Worm (Caenorhabditis elegans) whole organism, L1 larva: Measurements from ENCODE around the gene C08B11.9.
A peak's percentile ranks its signal among the peaks of the same experiment; 100 is the strongest.

Source experiments
- C04F5.9 ChIP-seq: sonication (generic microtip); optimal IDR thresholded peaks from 2 replicates; lab custom pipeline; 2016; ENCODE audit warnings: missing genetic modification characterization, missing compliant biosample characterization
- F16B12.6 ChIP-seq: fragments of 150-350 bp; optimal IDR thresholded peaks from 2 replicates; lab custom pipeline; 2014; ENCODE audit warnings: missing biosample characterization, missing genetic modification characterization
- blmp-1 ChIP-seq: fragments of 150-350 bp; optimal IDR thresholded peaks from 2 replicates; lab custom pipeline; 2014; ENCODE audit warnings: missing biosample characterization, missing genetic modification characterization
- ceh-63 ChIP-seq: fragments of 200-800 bp; sonication (Bioruptor generic); optimal IDR thresholded peaks from 2 replicates; lab custom pipeline; 2018; ENCODE audit warnings: mild to moderate bottlenecking, missing genetic modification characterization, missing compliant biosample characterization
- ceh-82 ChIP-seq, 3 experiments: fragments of 150-350 bp in 1 of 3; sonication (generic microtip) in 2 of 3; optimal IDR thresholded peaks; 2 replicates each; lab custom pipeline; 2014 to 2017; ENCODE audit warnings: missing biosample characterization in 3 of 3, missing genetic modification characterization in 3 of 3
- ceh-90 ChIP-seq: sonication (generic microtip); optimal IDR thresholded peaks from 2 replicates; lab custom pipeline; 2016; ENCODE audit warnings: missing genetic modification characterization, missing compliant biosample characterization
- ces-1 ChIP-seq: fragments of 150-350 bp; optimal IDR thresholded peaks from 2 replicates; lab custom pipeline; 2014; ENCODE audit warnings: missing biosample characterization, missing genetic modification reagents, missing genetic modification characterization
- dsc-1 ChIP-seq: sonication (generic microtip); optimal IDR thresholded peaks from 2 replicates; lab custom pipeline; 2016; ENCODE audit warnings: mild to moderate bottlenecking, missing genetic modification characterization, missing compliant biosample characterization
- efl-1 ChIP-seq, 4 experiments: fragments of 150-350 bp; optimal IDR thresholded peaks in 3 of 4; peaks in 1 of 4; 1 replicate in 1 of 4; 2 replicates in 3 of 4; lab custom pipeline; 2014; ENCODE audit warnings: missing biosample characterization in 2 of 4, missing genetic modification characterization in 2 of 4, missing genetic modification reagents in 2 of 4
- egl-13 ChIP-seq: sonication (generic microtip); optimal IDR thresholded peaks from 2 replicates; lab custom pipeline; 2016; ENCODE audit warnings: missing genotype, missing genetic modification reagents, missing genetic modification characterization, missing compliant biosample characterization
- fkh-4 ChIP-seq: sonication (generic microtip); optimal IDR thresholded peaks from 2 replicates; lab custom pipeline; 2016; ENCODE audit warnings: missing compliant biosample characterization, missing genetic modification characterization, borderline replicate concordance
- fkh-8 ChIP-seq: sonication (generic microtip); optimal IDR thresholded peaks from 2 replicates; lab custom pipeline; 2016; ENCODE audit warnings: mild to moderate bottlenecking, missing genetic modification characterization, missing compliant biosample characterization
- grh-1 ChIP-seq: fragments of 200-800 bp; sonication (Bioruptor generic); IDR thresholded peaks from 2 replicates; pipeline ENCODE4 v1.3.6; 2022; ENCODE audit warnings: missing genetic modification reagents, missing genetic modification characterization, missing compliant biosample characterization
- hlh-17 ChIP-seq: fragments of 200-800 bp; sonication (Bioruptor generic); optimal IDR thresholded peaks from 2 replicates; lab custom pipeline; 2018; ENCODE audit warnings: missing genetic modification characterization, mild to moderate bottlenecking, missing compliant biosample characterization, moderate library complexity, borderline replicate concordance
- hlh-4 ChIP-seq: sonication (generic microtip); optimal IDR thresholded peaks from 2 replicates; lab custom pipeline; 2016; ENCODE audit warnings: mild to moderate bottlenecking, missing genetic modification characterization, missing compliant biosample characterization
- irx-1 ChIP-seq: sonication (generic microtip); optimal IDR thresholded peaks from 2 replicates; lab custom pipeline; 2016; ENCODE audit warnings: missing genetic modification characterization, missing compliant biosample characterization
- lin-13 ChIP-seq: fragments of 150-350 bp; optimal IDR thresholded peaks from 2 replicates; lab custom pipeline; 2014; ENCODE audit warnings: missing biosample characterization, missing genetic modification reagents, missing genetic modification characterization
- lin-14 ChIP-seq: fragments of 200-800 bp; sonication (Bioruptor generic); optimal IDR thresholded peaks from 2 replicates; lab custom pipeline; 2018; ENCODE audit warnings: mild to moderate bottlenecking, missing genetic modification characterization, moderate library complexity, missing compliant biosample characterization
- lin-35 ChIP-seq, 2 experiments: fragments of 150-350 bp; optimal IDR thresholded peaks; 2 replicates each; lab custom pipeline; 2014; ENCODE audit warnings: missing biosample characterization in 2 of 2, missing genetic modification characterization in 2 of 2, missing genetic modification reagents in 2 of 2
- lin-39 ChIP-seq: fragments of 150-350 bp; optimal IDR thresholded peaks from 2 replicates; lab custom pipeline; 2014; ENCODE audit warnings: missing biosample characterization, missing genetic modification reagents, missing genetic modification characterization
- lsy-2 ChIP-seq, 2 experiments: fragments of 150-350 bp; optimal IDR thresholded peaks; 2 replicates each; lab custom pipeline; 2014; ENCODE audit warnings: missing biosample characterization in 2 of 2, missing genetic modification characterization in 2 of 2
- mef-2 ChIP-seq: fragments of 150-350 bp; optimal IDR thresholded peaks from 2 replicates; lab custom pipeline; 2014; ENCODE audit warnings: missing biosample characterization, missing genetic modification characterization
- mep-1 ChIP-seq: fragments of 150-350 bp; optimal IDR thresholded peaks from 2 replicates; lab custom pipeline; 2014; ENCODE audit warnings: missing biosample characterization, missing genetic modification characterization
- nhr-19 ChIP-seq: fragments of 200-800 bp; sonication (Bioruptor generic); conservative IDR thresholded peaks from 2 replicates; pipeline ENCODE4 v1.3.6; 2022; ENCODE audit warnings: missing genetic modification characterization, missing compliant biosample characterization
- nhr-47 ChIP-seq: sonication (generic microtip); optimal IDR thresholded peaks from 2 replicates; lab custom pipeline; 2016; ENCODE audit warnings: mild to moderate bottlenecking, missing genetic modification characterization, moderate library complexity, missing compliant biosample characterization
- nhr-77 ChIP-seq: fragments of 150-350 bp; optimal IDR thresholded peaks from 2 replicates; lab custom pipeline; 2014; ENCODE audit warnings: missing biosample characterization, missing genetic modification characterization
- nhr-85 ChIP-seq: sonication (generic microtip); peaks from one replicate; lab custom pipeline; 2016; ENCODE audit warnings: missing genetic modification characterization, inconsistent platforms, missing compliant biosample characterization
- nhr-90 ChIP-seq: sonication (generic microtip); optimal IDR thresholded peaks from 2 replicates; lab custom pipeline; 2016; ENCODE audit warnings: mild to moderate bottlenecking, missing genetic modification characterization, missing compliant biosample characterization; ENCODE audit not compliant: poor library complexity
- pag-3 ChIP-seq: sonication (generic microtip); optimal IDR thresholded peaks from 2 replicates; lab custom pipeline; 2017; ENCODE audit warnings: missing genetic modification characterization, mild to moderate bottlenecking, missing compliant biosample characterization, antibody characterized with exemption, borderline replicate concordance; ENCODE audit not compliant: insufficient read depth
- pax-3 ChIP-seq: fragments of 200-800 bp; sonication (Bioruptor generic); optimal IDR thresholded peaks from 2 replicates; lab custom pipeline; 2018; ENCODE audit warnings: mild to moderate bottlenecking, missing genetic modification characterization, moderate library complexity, missing compliant biosample characterization
- snpc-4 ChIP-seq: fragments of 150-350 bp; optimal IDR thresholded peaks from 2 replicates; lab custom pipeline; 2014; ENCODE audit warnings: missing biosample characterization, missing genetic modification characterization
- sox-4 ChIP-seq: sonication (generic microtip); optimal IDR thresholded peaks from 2 replicates; lab custom pipeline; 2016; ENCODE audit warnings: missing genetic modification characterization, missing compliant biosample characterization
- tlp-1 ChIP-seq: fragments of 150-350 bp; optimal IDR thresholded peaks from 2 replicates; lab custom pipeline; 2014; ENCODE audit warnings: missing biosample characterization, missing genetic modification characterization
- unc-30 ChIP-seq: sonication (generic microtip); optimal IDR thresholded peaks from 2 replicates; lab custom pipeline; 2017; ENCODE audit warnings: missing biosample characterization, missing genetic modification characterization
- unc-98 ChIP-seq: fragments of 200-800 bp; sonication (Bioruptor generic); IDR thresholded peaks from 2 replicates; pipeline ENCODE4 v1.3.6; 2022; ENCODE audit warnings: missing genetic modification characterization, missing compliant biosample characterization
- vab-15 ChIP-seq: sonication (generic microtip); optimal IDR thresholded peaks from 2 replicates; lab custom pipeline; 2017; ENCODE audit warnings: missing genotype, mild to moderate bottlenecking, missing genetic modification characterization, missing compliant biosample characterization
- xbp-1 ChIP-seq: sonication (generic microtip); optimal IDR thresholded peaks from 2 replicates; lab custom pipeline; 2016; ENCODE audit warnings: missing genetic modification characterization, missing compliant biosample characterization
- zip-4 ChIP-seq: fragments of 200-800 bp; sonication (Bioruptor generic); optimal IDR thresholded peaks from 2 replicates; lab custom pipeline; 2018; ENCODE audit warnings: mild to moderate bottlenecking, missing genetic modification characterization, moderate library complexity, missing compliant biosample characterization
- ztf-11 ChIP-seq, 2 experiments: sonication (generic microtip); optimal IDR thresholded peaks; 2 replicates each; lab custom pipeline; 2016 to 2017; ENCODE audit warnings: missing genetic modification characterization in 2 of 2, missing biosample characterization in 1 of 2, missing compliant biosample characterization in 1 of 2
- ztf-4 ChIP-seq: fragments of 150-350 bp; optimal IDR thresholded peaks from 2 replicates; lab custom pipeline; 2014; ENCODE audit warnings: missing biosample characterization, missing genetic modification characterization

C08B11.9 gene

ce11 chrII:8037246-8037645 lies 723 bp downstream of the C08B11.9 start, which contains the start of gene arp-6:
TSS of gene arp-6 (minus strand) at chrII:8037346.
- TF ChIP-seq zip-4 (GFP tag; lab: Kevin White, UChicago) (no peak), nhr-90 (tag; lab: Kevin White, UChicago) (no peak), ceh-90 (no peak), ceh-63 (GFP tag; lab: Kevin White, UChicago) (no peak), tlp-1 (tag; lab: Kevin White, UChicago) (no peak), dsc-1 (tag; lab: Kevin White, UChicago) (no peak)

- TF ChIP-seq lin-39 (tag; lab: Kevin White, UChicago) (no peak), nhr-77 (no peak), pag-3 (no peak), nhr-85 (tag; lab: Kevin White, UChicago) (no peak)
Observed at ce11 chrII:8035667-8036066, 2.3 kb downstream of the C08B11.9 start, which contains the start of gene sap-49. TSS of gene sap-49 (minus strand) at chrII:8035767.

ce11 chrII:8034617-8035016 lies 3.4 kb downstream of the C08B11.9 start:
- no peak for TF ChIP-seq irx-1 (tag; lab: Kevin White, UChicago)
- no peak for TF ChIP-seq lin-13 (GFP tag; lab: Kevin White, UChicago)
- TF ChIP-seq egl-13 (tag; lab: Kevin White, UChicago) = no peak
- TF ChIP-seq F16B12.6 (tag; lab: Kevin White, UChicago) = no peak
- no peak for TF ChIP-seq fkh-4 (tag; lab: Kevin White, UChicago)
- TF ChIP-seq vab-15 (tag; lab: Kevin White, UChicago) = no peak
- no peak for TF ChIP-seq unc-98 (GFP tag; lab: Robert Waterston, UW)
- no peak for TF ChIP-seq nhr-19 (GFP tag; lab: Robert Waterston, UW)
- no peak for TF ChIP-seq C04F5.9 (tag; lab: Kevin White, UChicago)
- TF ChIP-seq hlh-4 (tag; lab: Kevin White, UChicago) = no peak
- TF ChIP-seq ceh-82 (tag; optimal IDR thresholded peaks at IDR 0.05; lab: Kevin White, UChicago) = no peak
- no peak for TF ChIP-seq pax-3 (tag; lab: Kevin White, UChicago)
- TF ChIP-seq mef-2 (tag; lab: Kevin White, UChicago) = no peak

- no peak for TF ChIP-seq nhr-47
- TF ChIP-seq nhr-77 = no peak
- no peak for TF ChIP-seq hlh-17
- peak; percentile 51 for TF ChIP-seq lin-14 (GFP tag; lab: Kevin White, UChicago)
- TF ChIP-seq unc-30 (tag; lab: Kevin White, UChicago) = no peak
- TF ChIP-seq irx-1 (tag; lab: Kevin White, UChicago) = no peak
- TF ChIP-seq sox-4 = no peak
- no peak for TF ChIP-seq mef-2 (tag; lab: Kevin White, UChicago)
- peak in 1 of 2 experiments; percentile 21 for TF ChIP-seq lin-35 (GFP tag; optimal IDR thresholded peaks at IDR 0.05; lab: Kevin White, UChicago)
- no peak for TF ChIP-seq ceh-90
- TF ChIP-seq snpc-4 (tag; lab: Kevin White, UChicago) = no peak
- no peak for TF ChIP-seq ztf-4 (tag; lab: Kevin White, UChicago)
- TF ChIP-seq fkh-8 (tag; lab: Kevin White, UChicago) = no peak
- no peak for TF ChIP-seq xbp-1 (tag; lab: Kevin White, UChicago)
- TF ChIP-seq mep-1 (tag; lab: Kevin White, UChicago) = peak; percentile 6
- TF ChIP-seq egl-13 (tag; lab: Kevin White, UChicago) = no peak
- peak; percentile 26 for TF ChIP-seq blmp-1 (tag; lab: Kevin White, UChicago)
- no peak for TF ChIP-seq ces-1 (GFP tag; lab: Kevin White, UChicago)
- TF ChIP-seq grh-1 (GFP tag; lab: Robert Waterston, UW) = no peak
- TF ChIP-seq lsy-2 (tag; optimal IDR thresholded peaks at IDR 0.05; lab: Kevin White, UChicago) = peak in 1 of 2 experiments; percentile 8
- TF ChIP-seq ztf-11 (tag; optimal IDR thresholded peaks at IDR 0.05; lab: Kevin White, UChicago) = no peak
- TF ChIP-seq efl-1 (optimal IDR thresholded peaks at IDR 0.05; lab: Kevin White, UChicago) = no peak
- TF ChIP-seq efl-1 (GFP tag; optimal IDR thresholded peaks at IDR 0.05 in 1 of 2; lab: Kevin White, UChicago) = peak in 1 of 2 experiments; percentile 16
- no peak for TF ChIP-seq pag-3
Observed at ce11 chrII:8034008-8034407, 4.0 kb downstream of the C08B11.9 start.
